Fruit fly (Drosophila melanogaster): ENCODE measurements around the gene CG43153.

CG43153 gene

DNA sequence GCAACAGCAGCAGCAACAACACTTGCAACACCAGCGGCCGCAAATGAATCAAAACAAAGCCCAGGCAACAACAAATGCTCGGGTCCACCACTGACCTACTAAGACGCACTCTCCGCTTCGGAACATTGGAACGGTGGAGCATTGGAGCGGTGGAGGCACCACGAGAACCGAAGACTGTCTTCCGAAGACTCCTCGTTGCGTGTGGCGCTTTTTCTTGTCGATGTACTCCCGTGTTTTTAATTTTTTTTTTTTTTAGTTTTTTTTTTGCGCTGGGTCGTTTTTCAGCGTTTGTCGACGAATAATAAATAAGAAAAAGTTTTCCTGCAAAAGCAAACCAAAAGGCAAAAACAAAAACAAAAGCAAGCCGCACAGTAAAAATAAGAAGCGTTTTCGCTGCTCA is 21.9 kb downstream of the CG43153 start:
- TF ChIP-seq psq (optimal IDR thresholded peaks at IDR 0.05) (no peak), Myc (optimal IDR thresholded peaks at IDR 0.05) (no peak), h (optimal IDR thresholded peaks at IDR 0.05) (no peak), Sin3A (optimal IDR thresholded peaks at IDR 0.05) (no peak), ttk (optimal IDR thresholded peaks at IDR 0.05) (no peak), insv (optimal IDR thresholded peaks at IDR 0.05) (no peak)

DNA sequence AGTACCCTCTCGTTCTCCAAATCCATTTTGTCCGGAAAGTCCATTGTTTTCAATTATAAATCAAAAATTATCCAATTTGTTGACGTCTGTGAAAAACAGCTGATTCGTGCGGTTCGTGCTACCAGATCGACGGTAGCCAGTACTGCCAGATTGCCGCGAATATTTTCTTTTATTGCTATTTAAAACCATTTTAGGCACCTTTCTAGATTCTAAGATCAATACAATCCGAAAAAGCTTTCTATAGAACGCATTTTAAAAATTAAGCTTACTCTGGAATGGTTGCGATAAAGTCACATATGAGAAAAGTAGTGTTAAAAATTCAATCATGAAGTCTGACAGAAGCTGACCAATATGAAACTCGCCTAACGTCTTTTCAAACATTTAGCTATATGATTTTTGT is 23.7 kb downstream of the CG43153 start, which contains the start of gene Cog8:
Cog8 (minus strand) TSS at position 110 of the 400 bp plus-strand sequence.
- TF ChIP-seq insv (optimal IDR thresholded peaks at IDR 0.05): no peak
- TF ChIP-seq psq (optimal IDR thresholded peaks at IDR 0.05): no peak
- no peak for TF ChIP-seq Sin3A (optimal IDR thresholded peaks at IDR 0.05)
- TF ChIP-seq h (optimal IDR thresholded peaks at IDR 0.05): no peak
- TF ChIP-seq ttk (optimal IDR thresholded peaks at IDR 0.05): no peak
- no peak for TF ChIP-seq Myc (optimal IDR thresholded peaks at IDR 0.05)

dm6 chr2L:11493933-11494332 is 28.6 kb downstream of the CG43153 start:
- TF ChIP-seq Myc (optimal IDR thresholded peaks at IDR 0.05) (no peak), Sin3A (optimal IDR thresholded peaks at IDR 0.05) (no peak), h (optimal IDR thresholded peaks at IDR 0.05) (no peak), ttk (optimal IDR thresholded peaks at IDR 0.05) (no peak), psq (optimal IDR thresholded peaks at IDR 0.05) (no peak), insv (optimal IDR thresholded peaks at IDR 0.05) (no peak)

DNA sequence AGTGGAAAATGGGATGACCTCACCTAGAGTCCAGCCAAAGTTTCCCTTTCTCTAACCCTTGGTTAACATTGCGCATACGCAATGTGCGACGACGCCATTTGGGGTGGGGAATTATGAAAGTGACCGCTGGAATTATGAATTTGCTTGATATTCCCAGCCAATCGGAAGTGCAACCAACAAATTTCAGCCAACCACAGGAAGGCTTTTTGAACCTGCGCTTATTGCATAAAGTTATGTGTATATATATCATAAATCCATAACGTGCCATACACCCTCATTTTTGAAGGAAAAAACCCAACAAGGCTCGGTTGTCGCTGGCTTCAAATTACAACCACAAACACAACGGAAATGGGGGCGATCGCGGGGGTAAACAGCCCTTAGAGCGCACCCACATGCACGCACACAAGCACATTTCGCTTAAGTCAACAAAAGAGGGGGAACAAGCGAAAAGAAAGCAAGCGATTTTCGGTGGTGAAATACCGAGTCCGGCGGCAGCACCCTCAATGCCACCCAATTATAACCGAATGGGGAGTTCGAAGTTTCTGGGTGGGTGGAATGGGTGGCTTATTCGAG is 34.0 kb downstream of the CG43153 start:
- TF ChIP-seq Sin3A (optimal IDR thresholded peaks at IDR 0.05): no peak
- no peak for TF ChIP-seq psq (optimal IDR thresholded peaks at IDR 0.05)
- no peak for TF ChIP-seq h (optimal IDR thresholded peaks at IDR 0.05)
- TF ChIP-seq ttk (optimal IDR thresholded peaks at IDR 0.05): no peak
- TF ChIP-seq insv (optimal IDR thresholded peaks at IDR 0.05): no peak
- no peak for TF ChIP-seq Myc (optimal IDR thresholded peaks at IDR 0.05)

DNA sequence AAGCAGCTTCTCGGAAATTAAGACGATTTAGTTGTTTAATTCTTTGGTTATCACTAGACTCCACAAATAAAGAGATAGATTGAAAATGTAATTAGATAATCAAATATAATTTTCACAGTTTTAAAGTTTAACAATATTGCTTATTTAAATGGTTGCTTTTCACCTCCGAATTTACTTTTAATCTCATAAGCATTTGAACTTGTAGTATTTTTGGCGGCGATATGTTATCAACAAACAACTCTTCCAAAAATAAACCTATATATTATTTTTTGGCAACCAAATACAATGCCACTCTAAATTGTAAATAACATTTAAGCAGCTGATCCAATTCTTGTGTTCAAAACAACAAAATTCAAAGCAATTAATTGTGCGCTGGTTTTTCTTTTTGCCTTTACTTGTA is 38.2 kb downstream of the CG43153 start, which contains the start of the genes CG43355 and sala:
CG43355 (plus strand) TSS at position 301 of the 400 bp plus-strand sequence.
sala (plus strand) TSS at position 301 of the 400 bp plus-strand sequence.
- TF ChIP-seq psq (optimal IDR thresholded peaks at IDR 0.05) (no peak), h (optimal IDR thresholded peaks at IDR 0.05) (no peak), Myc (optimal IDR thresholded peaks at IDR 0.05) (no peak), insv (optimal IDR thresholded peaks at IDR 0.05) (no peak), ttk (optimal IDR thresholded peaks at IDR 0.05) (no peak), Sin3A (optimal IDR thresholded peaks at IDR 0.05) (no peak)

DNA sequence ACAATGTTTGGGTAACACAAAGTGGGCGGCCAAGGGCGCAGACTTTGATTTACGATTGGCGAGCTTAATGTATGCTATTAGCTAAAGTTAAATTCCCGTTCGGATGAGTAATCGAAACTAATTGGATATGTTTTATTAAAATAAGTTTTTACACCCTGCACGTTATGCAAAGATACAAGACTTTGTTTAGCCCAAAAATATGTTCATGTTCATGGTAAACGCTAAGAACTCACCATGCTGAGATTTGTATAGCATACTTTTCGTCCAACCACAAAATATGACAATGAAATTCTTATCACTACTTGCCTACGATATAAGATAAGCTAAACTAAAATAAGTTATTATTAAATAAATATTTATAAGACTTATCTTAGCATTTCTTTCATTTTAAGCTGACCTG is 47.6 kb downstream of the CG43153 start:
- no peak for TF ChIP-seq Myc (optimal IDR thresholded peaks at IDR 0.05)
- TF ChIP-seq insv (optimal IDR thresholded peaks at IDR 0.05): no peak
- TF ChIP-seq Sin3A (optimal IDR thresholded peaks at IDR 0.05): no peak

dm6 chr2L:11471979-11472514 is 50.5 kb downstream of the CG43153 start:
- TF ChIP-seq Sin3A (optimal IDR thresholded peaks at IDR 0.05) (no peak), insv (optimal IDR thresholded peaks at IDR 0.05) (no peak), Myc (optimal IDR thresholded peaks at IDR 0.05) (no peak), psq (optimal IDR thresholded peaks at IDR 0.05) (no peak)

All from Kc167 (cell line).